Fruit fly (Drosophila melanogaster) Kc167 (cell line): Measurements from ENCODE around the gene tweek.

Experiments used
- Myc ChIP-seq: fragments of >200 bp; optimal IDR thresholded peaks from 2 replicates; lab custom pipeline; 2017; ENCODE audit warnings: missing external identifiers
- Sin3A ChIP-seq: fragments of >200 bp; optimal IDR thresholded peaks from 2 replicates; lab custom pipeline; 2018; ENCODE audit warnings: missing external identifiers
- insv ChIP-seq: fragments of >200 bp; optimal IDR thresholded peaks from 3 replicates; lab custom pipeline; 2018; ENCODE audit warnings: missing external identifiers
- psq ChIP-seq: fragments of >200 bp; optimal IDR thresholded peaks from 2 replicates; lab custom pipeline; 2017; ENCODE audit warnings: missing external identifiers
- ttk ChIP-seq: sonication (Bioruptor generic); optimal IDR thresholded peaks from 2 replicates; lab custom pipeline; 2017; ENCODE audit warnings: missing external identifiers

DNA sequence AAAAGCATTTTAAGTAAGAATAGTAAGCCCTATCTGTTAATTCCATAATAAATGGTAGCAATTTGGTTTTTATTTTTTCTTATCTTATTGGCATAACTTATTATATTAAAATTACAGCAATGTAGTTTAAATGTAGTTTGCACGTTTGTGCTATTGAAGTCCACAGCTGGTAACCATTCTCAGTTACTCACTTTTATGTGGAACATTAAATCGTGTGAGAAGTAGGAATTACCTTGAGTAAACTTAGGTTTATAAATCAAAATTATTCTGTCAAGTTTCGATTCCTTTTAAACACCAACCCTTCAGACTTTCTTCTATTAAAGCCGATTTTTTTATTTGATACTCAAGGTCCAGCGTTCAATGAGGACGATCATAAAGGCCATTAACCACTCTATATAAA lies 1.3 kb downstream of the tweek start, which contains the start of gene CG42556:
- TF ChIP-seq insv (lab: Kevin White, UChicago), result no peak
- no peak for TF ChIP-seq ttk (lab: Kevin White, UChicago)
- no peak for TF ChIP-seq psq (lab: Kevin White, UChicago)
- no peak for TF ChIP-seq Sin3A (lab: Kevin White, UChicago)
- TF ChIP-seq Myc (lab: Kevin White, UChicago), result no peak
